Fruit fly (Drosophila melanogaster) whole organism, adult: Measurements from ENCODE around the gene CG33060.

ENCODE experiments used
- CG11617 ChIP-seq: fragments of 200-800 bp; sonication (Bioruptor generic); optimal IDR thresholded peaks from 2 replicates; lab custom pipeline; 2017; ENCODE audit warnings: mild to moderate bottlenecking, missing biosample characterization, missing genetic modification reagents, missing genetic modification characterization
- CG12768 ChIP-seq: fragments of 200-800 bp; sonication (Bioruptor generic); optimal IDR thresholded peaks from 2 replicates; lab custom pipeline; 2017; ENCODE audit warnings: missing biosample characterization, missing genetic modification characterization, mild to moderate bottlenecking, moderate library complexity, missing genetic modification reagents
- CG14711 ChIP-seq: fragments of 200-800 bp; sonication (Bioruptor generic); optimal IDR thresholded peaks from 2 replicates; lab custom pipeline; 2018; ENCODE audit warnings: missing biosample characterization, mild to moderate bottlenecking, missing genetic modification characterization, moderate library complexity
- CG1620 ChIP-seq: fragments of 200-800 bp; sonication (Bioruptor generic); optimal IDR thresholded peaks from 2 replicates; lab custom pipeline; 2016; ENCODE audit warnings: missing biosample characterization, missing genetic modification characterization
- CG33017 ChIP-seq: fragments of 200-800 bp; sonication (Bioruptor generic); optimal IDR thresholded peaks from 2 replicates; lab custom pipeline; 2018; ENCODE audit warnings: missing biosample characterization, mild to moderate bottlenecking, missing genetic modification characterization, moderate library complexity
- CG5204 ChIP-seq: fragments of 200-800 bp; sonication (Bioruptor generic); optimal IDR thresholded peaks from 2 replicates; lab custom pipeline; 2016; ENCODE audit warnings: missing biosample characterization, missing genetic modification characterization
- CG7045 ChIP-seq: fragments of 200-800 bp; sonication (Bioruptor generic); optimal IDR thresholded peaks from 2 replicates; lab custom pipeline; 2017; ENCODE audit warnings: missing biosample characterization, mild to moderate bottlenecking, missing genetic modification characterization
- CG7101 ChIP-seq: fragments of 200-800 bp; sonication (Bioruptor generic); optimal IDR thresholded peaks from 2 replicates; lab custom pipeline; 2018; ENCODE audit warnings: missing biosample characterization, mild to moderate bottlenecking, missing genetic modification characterization, moderate library complexity
- Clk ChIP-seq: fragments of 200-800 bp; sonication (Bioruptor generic); optimal IDR thresholded peaks from 2 replicates; lab custom pipeline; 2017; ENCODE audit warnings: missing biosample characterization, missing genetic modification characterization
- Crg-1 ChIP-seq: fragments of 200-800 bp; sonication (Bioruptor generic); optimal IDR thresholded peaks from 2 replicates; lab custom pipeline; 2016; ENCODE audit warnings: missing biosample characterization, missing genetic modification characterization
- Hr96 ChIP-seq: fragments of 200-800 bp; sonication (Bioruptor generic); optimal IDR thresholded peaks from 2 replicates; lab custom pipeline; 2016; ENCODE audit warnings: missing biosample characterization, missing genetic modification characterization
- Mnt ChIP-seq: fragments of 200-800 bp; sonication (Bioruptor generic); optimal IDR thresholded peaks from 2 replicates; lab custom pipeline; 2016; ENCODE audit warnings: missing biosample characterization, mild to moderate bottlenecking, missing genetic modification characterization
- bab1 ChIP-seq: fragments of 200-800 bp; sonication (Bioruptor generic); optimal IDR thresholded peaks from 3 replicates; lab custom pipeline; 2019; ENCODE audit warnings: missing biosample characterization, mild to moderate bottlenecking, missing genetic modification characterization, moderate library complexity
- cic ChIP-seq: fragments of 200-800 bp; sonication (Bioruptor generic); optimal IDR thresholded peaks from 2 replicates; lab custom pipeline; 2017; ENCODE audit warnings: missing biosample characterization, mild to moderate bottlenecking, missing genetic modification characterization, moderate library complexity
- cnc ChIP-seq, 2 experiments: fragments of >200 bp; optimal IDR thresholded peaks; 2 replicates each; lab custom pipeline; 2017
- kay ChIP-seq: fragments of 200-800 bp; sonication (Bioruptor generic); peaks from one replicate; lab custom pipeline; 2016; ENCODE audit warnings: missing biosample characterization, missing genetic modification characterization, borderline replicate concordance
- ovo ChIP-seq: fragments of 200-800 bp; sonication (Bioruptor generic); optimal IDR thresholded peaks from 2 replicates; lab custom pipeline; 2016; ENCODE audit warnings: missing biosample characterization, missing genetic modification characterization
- pad ChIP-seq: fragments of 200-800 bp; sonication (Bioruptor generic); optimal IDR thresholded peaks from 3 replicates; lab custom pipeline; 2017; ENCODE audit warnings: missing biosample characterization, missing genetic modification characterization, mild to moderate bottlenecking, moderate library complexity, missing genetic modification reagents
- tj ChIP-seq: fragments of 200-800 bp; sonication (Bioruptor generic); optimal IDR thresholded peaks from 3 replicates; lab custom pipeline; 2017; ENCODE audit warnings: missing biosample characterization, mild to moderate bottlenecking, missing genetic modification characterization, moderate library complexity
- toe ChIP-seq: fragments of 200-800 bp; sonication (Bioruptor generic); optimal IDR thresholded peaks from 2 replicates; lab custom pipeline; 2016; ENCODE audit warnings: missing biosample characterization, missing genetic modification characterization

The CG33060 gene

dm6 chr3L:16330740-16331139 is at the start of gene CG33060:
CG33060 (plus strand) TSS chr3L:16331040.
- no peak for TF ChIP-seq pad (GFP tag; lab: Kevin White, UChicago)
- no peak for TF ChIP-seq cic
- TF ChIP-seq Crg-1: no peak
- no peak for TF ChIP-seq CG11617 (GFP tag; lab: Kevin White, UChicago)
- TF ChIP-seq Clk: no peak
- TF ChIP-seq bab1 (GFP tag; lab: Kevin White, UChicago): no peak
- TF ChIP-seq tj: no peak
- no peak for TF ChIP-seq CG33017 (tag; lab: Kevin White, UChicago)
- TF ChIP-seq Mnt (GFP tag; lab: Kevin White, UChicago): no peak
- TF ChIP-seq cnc (optimal IDR thresholded peaks at IDR 0.05; lab: Kevin White, UChicago): no peak
- TF ChIP-seq kay (GFP tag; lab: Kevin White, UChicago): no peak
- TF ChIP-seq CG14711 (tag; lab: Kevin White, UChicago): no peak
- no peak for TF ChIP-seq CG12768
- no peak for TF ChIP-seq CG1620 (GFP tag; lab: Kevin White, UChicago)
- TF ChIP-seq CG7101: no peak
- no peak for TF ChIP-seq Hr96 (GFP tag; lab: Kevin White, UChicago)

DNA sequence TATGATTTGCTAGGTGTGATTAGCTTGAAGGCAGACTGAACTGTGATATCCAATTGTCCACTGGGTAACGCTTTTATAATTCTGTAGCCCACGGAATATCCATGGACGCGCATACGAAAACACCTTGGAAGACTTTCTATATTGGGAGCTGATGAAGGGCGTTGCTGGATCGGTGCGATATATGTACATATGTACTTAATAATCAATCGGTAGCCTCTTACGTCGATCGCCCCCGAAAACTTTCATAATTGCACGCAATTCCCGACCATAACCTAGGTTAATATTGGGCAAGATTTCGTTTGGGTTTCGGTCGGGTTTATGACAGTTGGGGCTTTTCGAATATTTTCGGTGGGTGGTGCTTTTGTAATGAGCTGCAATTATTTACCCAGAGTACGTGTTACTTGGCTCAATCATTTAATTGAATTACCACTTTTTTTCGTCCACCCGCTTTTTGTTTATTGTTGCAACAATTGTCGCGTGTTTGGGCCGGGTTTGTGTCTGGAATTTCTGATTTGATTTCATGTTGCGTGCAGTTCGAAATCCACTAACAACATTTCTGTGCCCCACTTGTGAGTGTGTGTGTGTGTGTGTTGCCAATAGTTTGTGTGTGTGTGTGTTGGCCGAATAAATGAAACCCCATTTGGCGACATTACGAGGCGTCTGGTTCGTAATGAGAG is 48.8 kb upstream of the CG33060 start, which contains the start of gene CG13049:
Gene CG13049 (minus strand): TSS at position 51 of the 677 bp plus-strand sequence.
- no peak for TF ChIP-seq bab1 (GFP tag; lab: Kevin White, UChicago)
- TF ChIP-seq Mnt (GFP tag; lab: Kevin White, UChicago): no peak
- no peak for TF ChIP-seq Crg-1
- TF ChIP-seq CG1620 (GFP tag; lab: Kevin White, UChicago): no peak
- no peak for TF ChIP-seq cnc (optimal IDR thresholded peaks at IDR 0.05; lab: Kevin White, UChicago)
- TF ChIP-seq ovo: no peak
- no peak for TF ChIP-seq Hr96 (GFP tag; lab: Kevin White, UChicago)
- no peak for TF ChIP-seq cic
- no peak for TF ChIP-seq kay (GFP tag; lab: Kevin White, UChicago)
- TF ChIP-seq CG14711 (tag; lab: Kevin White, UChicago): no peak
- TF ChIP-seq CG11617 (GFP tag; lab: Kevin White, UChicago): no peak
- TF ChIP-seq CG7101: no peak
- TF ChIP-seq CG5204 (GFP tag; lab: Kevin White, UChicago): no peak
- no peak for TF ChIP-seq CG12768
- TF ChIP-seq Clk: no peak
- no peak for TF ChIP-seq CG7045
- no peak for TF ChIP-seq toe (GFP tag; lab: Kevin White, UChicago)
- no peak for TF ChIP-seq tj
- TF ChIP-seq CG33017 (tag; lab: Kevin White, UChicago): no peak
- TF ChIP-seq pad (GFP tag; lab: Kevin White, UChicago): no peak

DNA sequence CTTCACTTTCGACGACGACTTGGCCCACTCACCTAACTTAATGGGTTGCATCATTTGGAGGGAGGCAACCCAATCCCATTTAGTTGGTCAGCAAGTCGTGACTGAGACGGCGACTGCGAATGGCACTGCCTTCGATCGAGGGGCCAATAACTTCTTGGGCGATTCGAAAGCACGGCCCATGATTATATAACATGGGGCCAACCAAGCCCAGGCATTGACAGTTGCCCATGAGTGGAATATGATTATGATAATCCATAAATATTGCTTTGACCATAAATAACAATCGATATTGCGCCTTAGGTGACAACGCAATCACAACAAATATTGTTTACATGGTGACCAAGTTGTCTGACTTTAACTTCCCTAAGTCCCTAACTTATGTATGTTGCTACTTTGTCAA is 47.0 kb upstream of the CG33060 start, which contains the start of gene CG13048:
Gene CG13048 (minus strand): TSS at position 101 of the 400 bp plus-strand sequence.
- no peak for TF ChIP-seq CG7045

DNA sequence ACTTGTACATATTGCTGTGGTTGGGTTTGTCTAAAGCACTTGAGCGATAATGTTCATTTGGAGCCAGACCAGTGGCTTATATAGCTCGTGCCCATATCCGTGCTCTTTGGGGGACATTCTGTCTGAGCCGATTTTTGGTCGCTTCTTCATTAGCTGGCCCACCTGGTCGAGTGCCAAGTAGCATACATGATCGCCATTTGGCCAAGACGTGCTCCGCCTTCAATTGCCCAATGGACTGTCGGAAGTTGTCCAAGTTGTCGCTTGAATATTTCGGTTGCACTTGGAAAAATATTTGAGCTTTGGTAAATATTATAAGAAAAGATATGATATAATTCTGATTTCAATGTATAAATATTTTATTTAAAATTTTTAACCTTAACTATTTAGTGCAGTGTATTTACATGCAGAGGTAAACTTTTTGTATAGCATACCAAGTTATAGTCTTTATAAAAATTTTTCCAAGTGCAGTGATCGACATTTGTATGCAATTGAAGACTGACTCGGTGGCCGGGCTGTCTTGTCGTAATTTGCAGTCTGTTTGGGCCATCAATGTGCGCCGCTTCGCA is 45.4 kb upstream of the CG33060 start, which contains the start of gene CG13047:
Gene CG13047 (minus strand): TSS at position 51 of the 566 bp plus-strand sequence.
- TF ChIP-seq CG33017 (tag; lab: Kevin White, UChicago) (no peak), Mnt (GFP tag; lab: Kevin White, UChicago) (no peak), toe (GFP tag; lab: Kevin White, UChicago) (no peak)

DNA sequence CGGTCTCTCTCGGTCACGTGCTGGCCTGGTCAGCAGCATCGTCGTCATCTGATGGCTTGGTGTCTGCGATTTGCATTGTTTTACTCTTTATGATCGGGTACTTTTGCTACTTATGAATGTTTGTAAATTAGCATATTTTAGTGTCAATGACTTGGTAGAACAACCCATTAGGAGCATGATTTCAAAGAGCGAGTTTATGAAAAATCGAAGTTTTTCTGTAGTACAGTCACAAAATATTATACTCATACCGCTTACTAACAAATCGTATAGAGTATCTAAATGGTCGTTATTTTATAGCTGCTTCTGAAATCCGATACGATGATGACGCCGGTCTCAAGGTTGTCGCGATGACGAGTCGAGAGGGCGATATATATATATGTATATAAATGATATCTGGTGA is 44.6 kb upstream of the CG33060 start:
- TF ChIP-seq CG33017 (tag; lab: Kevin White, UChicago) (no peak), bab1 (GFP tag; lab: Kevin White, UChicago) (no peak), Mnt (GFP tag; lab: Kevin White, UChicago) (no peak)

dm6 chr3L:16288322-16288721 is 42.5 kb upstream of the CG33060 start, which contains the start of gene CG13046:
CG13046 (minus strand) TSS chr3L:16288422.
- no peak for TF ChIP-seq bab1 (GFP tag; lab: Kevin White, UChicago)
- TF ChIP-seq cnc (optimal IDR thresholded peaks at IDR 0.05; lab: Kevin White, UChicago): no peak
- no peak for TF ChIP-seq CG7045
- no peak for TF ChIP-seq CG14711 (tag; lab: Kevin White, UChicago)
- no peak for TF ChIP-seq Crg-1
- TF ChIP-seq CG7101: no peak
- no peak for TF ChIP-seq Hr96 (GFP tag; lab: Kevin White, UChicago)

DNA sequence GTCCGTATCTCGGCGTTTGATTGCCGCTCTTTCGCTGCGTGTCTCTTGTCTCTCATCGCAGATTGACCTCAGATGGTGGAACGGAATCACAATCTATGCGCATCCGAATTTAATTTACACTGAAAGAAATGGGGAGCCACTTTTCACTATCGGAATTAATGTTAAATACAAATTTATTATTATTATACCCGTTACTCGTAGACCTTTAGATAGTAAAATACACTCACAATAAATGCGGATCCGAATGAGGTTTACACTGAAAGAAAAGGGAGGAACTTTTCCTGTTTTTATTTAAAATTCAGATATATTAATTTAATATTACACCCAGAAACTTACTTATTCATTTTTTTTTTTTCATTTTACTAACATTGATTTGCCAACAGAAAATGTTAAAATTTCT is 41.8 kb upstream of the CG33060 start:
- TF ChIP-seq CG1620 (GFP tag; lab: Kevin White, UChicago): no peak
- TF ChIP-seq cnc (optimal IDR thresholded peaks at IDR 0.05; lab: Kevin White, UChicago): no peak
- TF ChIP-seq bab1 (GFP tag; lab: Kevin White, UChicago): no peak
- no peak for TF ChIP-seq tj
- TF ChIP-seq CG7101: no peak
- no peak for TF ChIP-seq CG14711 (tag; lab: Kevin White, UChicago)
- TF ChIP-seq toe (GFP tag; lab: Kevin White, UChicago): no peak
- no peak for TF ChIP-seq Mnt (GFP tag; lab: Kevin White, UChicago)
- TF ChIP-seq ovo: no peak
- no peak for TF ChIP-seq CG33017 (tag; lab: Kevin White, UChicago)
- no peak for TF ChIP-seq Crg-1
- TF ChIP-seq CG7045: no peak
- TF ChIP-seq CG12768: no peak
- TF ChIP-seq CG5204 (GFP tag; lab: Kevin White, UChicago): no peak
- TF ChIP-seq pad (GFP tag; lab: Kevin White, UChicago): no peak
- TF ChIP-seq Hr96 (GFP tag; lab: Kevin White, UChicago): no peak
- no peak for TF ChIP-seq cic
- no peak for TF ChIP-seq CG11617 (GFP tag; lab: Kevin White, UChicago)
- TF ChIP-seq kay (GFP tag; lab: Kevin White, UChicago): no peak
